Worm (Caenorhabditis elegans): ENCODE data around the gene Y22F5A.11.

Gene Y22F5A.11

DNA sequence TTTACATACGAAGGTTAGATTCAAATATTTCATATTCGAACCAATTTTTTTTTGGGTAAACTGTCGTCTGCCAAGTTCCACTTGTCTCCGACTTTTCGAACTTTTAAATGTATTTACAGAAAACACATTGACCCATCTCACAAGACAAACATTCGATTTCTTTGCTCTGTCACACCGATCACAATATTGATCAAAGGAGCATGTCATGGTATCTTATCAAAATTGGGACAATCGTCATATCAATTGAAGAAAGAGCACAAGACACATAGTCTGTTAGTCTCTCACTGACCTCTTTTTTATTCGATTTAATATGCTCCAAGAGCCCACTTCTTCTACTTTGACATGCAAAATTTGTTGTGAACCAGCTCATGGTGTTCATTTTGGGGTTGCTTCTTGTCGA is 19.4 kb downstream of the Y22F5A.11 start, which contains the start of gene nhr-232:
Gene nhr-232, plus strand, starts transcription at position 121 of the 400 bp plus-strand sequence.
- no peak for TF ChIP-seq aly-2 (tag; optimal IDR thresholded peaks at IDR 0.05)
- no peak for TF ChIP-seq ceh-82 (tag; optimal IDR thresholded peaks at IDR 0.05)
- TF ChIP-seq ztf-4 (tag; optimal IDR thresholded peaks at IDR 0.05): no peak
- TF ChIP-seq ceh-16 (tag; optimal IDR thresholded peaks at IDR 0.05): no peak
- TF ChIP-seq fos-1 (tag; optimal IDR thresholded peaks at IDR 0.05): peak; percentile 80
- TF ChIP-seq mab-5 (tag; optimal IDR thresholded peaks at IDR 0.05): no peak
- peak; percentile 55 for TF ChIP-seq sma-9 (GFP tag; optimal IDR thresholded peaks at IDR 0.05)
- no peak for TF ChIP-seq sma-9 (tag; optimal IDR thresholded peaks at IDR 0.05)
- TF ChIP-seq unc-55 (GFP tag; optimal IDR thresholded peaks at IDR 0.05): no peak
- TF ChIP-seq nhr-25 (tag; optimal IDR thresholded peaks at IDR 0.05): no peak
- peak; percentile 5 for TF ChIP-seq F13H6.1 (tag; optimal IDR thresholded peaks at IDR 0.05)
- no peak for TF ChIP-seq lin-39 (tag; optimal IDR thresholded peaks at IDR 0.05)
- TF ChIP-seq nhr-237 (tag; optimal IDR thresholded peaks at IDR 0.05): no peak

ce11 chrV:10255005-10255472 is 20.4 kb downstream of the Y22F5A.11 start, which contains the start of gene rop-1:
Gene rop-1, minus strand, starts transcription at chrV:10255055.
- TF ChIP-seq ZK546.5 (tag; optimal IDR thresholded peaks at IDR 0.05): no peak
- TF ChIP-seq nhr-10 (tag; optimal IDR thresholded peaks at IDR 0.05): no peak
- no peak for TF ChIP-seq elt-3 (tag; optimal IDR thresholded peaks at IDR 0.05)
- peak; percentile 48 for TF ChIP-seq fos-1 (tag; optimal IDR thresholded peaks at IDR 0.05)
- peak; percentile 19 for TF ChIP-seq ama-1 (optimal IDR thresholded peaks at IDR 0.05)
- TF ChIP-seq lin-11 (tag; optimal IDR thresholded peaks at IDR 0.05): no peak
- peak; percentile 53 for TF ChIP-seq blmp-1 (tag; optimal IDR thresholded peaks at IDR 0.05; ENCODE audit: insufficient read depth)
- no peak for TF ChIP-seq nhr-25 (tag; optimal IDR thresholded peaks at IDR 0.05)
- no peak for TF ChIP-seq skn-1 (tag; optimal IDR thresholded peaks at IDR 0.05)
- peak; percentile 2 for TF ChIP-seq gmeb-1 (tag; optimal IDR thresholded peaks at IDR 0.05)
- TF ChIP-seq unc-55 (GFP tag; optimal IDR thresholded peaks at IDR 0.05): peak; percentile 75
- no peak for TF ChIP-seq ztf-1 (GFP tag; conservative IDR thresholded peaks at IDR 0.05)
- TF ChIP-seq nhr-129 (tag; optimal IDR thresholded peaks at IDR 0.05): peak; percentile 88
- TF ChIP-seq elt-1 (tag; optimal IDR thresholded peaks at IDR 0.05): no peak
- TF ChIP-seq C34F6.9 (tag; optimal IDR thresholded peaks at IDR 0.05): peak; percentile 60
- no peak for TF ChIP-seq crh-2 (tag; optimal IDR thresholded peaks at IDR 0.05)
- peak in 1 of 2 experiments; percentile 15 for TF ChIP-seq lsy-2 (tag; optimal IDR thresholded peaks at IDR 0.05)

ce11 chrV:10252682-10253081 is 22.8 kb downstream of the Y22F5A.11 start:
- TF ChIP-seq nhr-6 (tag; optimal IDR thresholded peaks at IDR 0.05) (no peak), nhr-10 (tag; optimal IDR thresholded peaks at IDR 0.05) (no peak), ztf-11 (tag; optimal IDR thresholded peaks at IDR 0.05) (no peak), alr-1 (tag; optimal IDR thresholded peaks at IDR 0.05) (no peak), nhr-25 (tag; optimal IDR thresholded peaks at IDR 0.05) (no peak), Y55F3AM.14 (GFP tag; optimal IDR thresholded peaks at IDR 0.05) (no peak), R02D3.7 (tag; optimal IDR thresholded peaks at IDR 0.05) (no peak), C34F6.9 (tag; optimal IDR thresholded peaks at IDR 0.05) (no peak), ceh-82 (tag; optimal IDR thresholded peaks at IDR 0.05) (no peak), crh-2 (tag; optimal IDR thresholded peaks at IDR 0.05) (no peak), elt-1 (tag; optimal IDR thresholded peaks at IDR 0.05) (no peak), lin-39 (tag; optimal IDR thresholded peaks at IDR 0.05) (no peak), nhr-11 (tag; optimal IDR thresholded peaks at IDR 0.05) (no peak), nhr-129 (tag; optimal IDR thresholded peaks at IDR 0.05) (no peak), F13H6.1 (tag; optimal IDR thresholded peaks at IDR 0.05) (no peak)

DNA sequence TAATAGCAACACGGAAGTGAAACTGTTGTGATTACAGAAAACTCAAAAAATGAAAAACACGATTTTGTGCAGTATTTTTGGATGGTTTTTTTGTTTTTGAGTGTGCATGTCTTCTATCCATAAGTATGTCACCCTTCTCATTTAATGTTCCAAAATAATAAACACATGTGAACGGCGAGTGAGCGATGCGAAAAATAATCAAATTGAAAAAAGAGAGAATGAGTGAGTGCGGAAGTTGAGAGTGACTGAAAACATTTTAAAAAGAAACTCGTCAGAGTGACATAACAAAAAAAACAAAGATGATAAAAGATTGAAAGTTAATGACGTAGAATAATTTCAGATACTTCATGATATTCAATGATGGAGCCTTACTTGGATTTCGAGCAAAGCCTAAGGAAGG is 25.9 kb downstream of the Y22F5A.11 start:
- no peak for TF ChIP-seq dmd-4 (tag; optimal IDR thresholded peaks at IDR 0.05)
- no peak for TF ChIP-seq nhr-6 (tag; optimal IDR thresholded peaks at IDR 0.05)
- TF ChIP-seq nhr-10 (tag; optimal IDR thresholded peaks at IDR 0.05): no peak
- TF ChIP-seq gmeb-1 (tag; optimal IDR thresholded peaks at IDR 0.05): no peak
- no peak for TF ChIP-seq nhr-237 (tag; optimal IDR thresholded peaks at IDR 0.05)
- no peak for TF ChIP-seq fos-1 (tag; optimal IDR thresholded peaks at IDR 0.05)

ce11 chrV:10248255-10248979 is 27.0 kb downstream of the Y22F5A.11 start, which contains the start of gene akt-1:
Gene akt-1, plus strand, starts transcription at chrV:10248905.
- TF ChIP-seq alr-1 (tag; optimal IDR thresholded peaks at IDR 0.05): no peak
- TF ChIP-seq aly-2 (tag; optimal IDR thresholded peaks at IDR 0.05): no peak
- TF ChIP-seq gmeb-1 (tag; optimal IDR thresholded peaks at IDR 0.05): no peak
- no peak for TF ChIP-seq ceh-16 (tag; optimal IDR thresholded peaks at IDR 0.05)
- no peak for TF ChIP-seq ztf-1 (GFP tag; conservative IDR thresholded peaks at IDR 0.05)

All from whole organism, L2 larva.